Worm (Caenorhabditis elegans) whole organism, mixed stage, embryonic: ENCODE measurements around the gene cyp-33C8.

Experiments used
- blmp-1 ChIP-seq: fragments of 150-350 bp; optimal IDR thresholded peaks from 2 replicates; lab custom pipeline; 2014; ENCODE audit warnings: missing biosample characterization, missing genetic modification characterization
- drap-1 ChIP-seq: fragments of 200-800 bp; sonication (Bioruptor generic); optimal IDR thresholded peaks from 3 replicates; lab custom pipeline; 2018; ENCODE audit warnings: mild to moderate bottlenecking, missing genetic modification characterization, missing compliant biosample characterization
- elt-3 ChIP-seq: fragments of 150-350 bp; optimal IDR thresholded peaks from 2 replicates; lab custom pipeline; 2014; ENCODE audit warnings: missing biosample characterization, missing genetic modification characterization
- flh-1 ChIP-seq: fragments of 200-800 bp; sonication (Bioruptor generic); optimal IDR thresholded peaks from 2 replicates; lab custom pipeline; 2018; ENCODE audit warnings: mild to moderate bottlenecking, missing genetic modification characterization, moderate library complexity, missing compliant biosample characterization
- nhr-237 ChIP-seq: fragments of 150-350 bp; optimal IDR thresholded peaks from 2 replicates; lab custom pipeline; 2014; ENCODE audit warnings: missing biosample characterization, missing genetic modification characterization
- nhr-76 ChIP-seq: sonication (generic microtip); optimal IDR thresholded peaks from 2 replicates; lab custom pipeline; 2017; ENCODE audit warnings: missing biosample characterization, missing genetic modification characterization
- snpc-4 ChIP-seq: fragments of 150-350 bp; optimal IDR thresholded peaks from 2 replicates; lab custom pipeline; 2014; ENCODE audit warnings: missing biosample characterization, missing genetic modification characterization
- tbx-8 ChIP-seq: fragments of 200-800 bp; sonication (Bioruptor generic); optimal IDR thresholded peaks from 2 replicates; lab custom pipeline; 2018; ENCODE audit warnings: mild to moderate bottlenecking, missing genetic modification characterization, moderate library complexity, missing compliant biosample characterization
- unc-39 ChIP-seq: fragments of 150-350 bp; optimal IDR thresholded peaks from 2 replicates; lab custom pipeline; 2014; ENCODE audit warnings: missing biosample characterization, missing genetic modification characterization
- unc-62 ChIP-seq: fragments of 150-350 bp; optimal IDR thresholded peaks from 2 replicates; lab custom pipeline; 2014; ENCODE audit warnings: missing biosample characterization, missing genetic modification reagents, missing genetic modification characterization
- ztf-11 ChIP-seq: fragments of 150-350 bp; optimal IDR thresholded peaks from 2 replicates; lab custom pipeline; 2014; ENCODE audit warnings: missing biosample characterization, missing genetic modification characterization

- TF ChIP-seq flh-1 (GFP tag; lab: Kevin White, UChicago) (no peak), nhr-237 (tag; lab: Kevin White, UChicago) (no peak), blmp-1 (tag; lab: Kevin White, UChicago) (no peak), unc-39 (tag; lab: Kevin White, UChicago) (no peak), nhr-76 (no peak), drap-1 (GFP tag; lab: Kevin White, UChicago) (no peak), elt-3 (tag; lab: Kevin White, UChicago) (no peak), ztf-11 (no peak), snpc-4 (tag; lab: Kevin White, UChicago) (no peak), tbx-8 (GFP tag; lab: Kevin White, UChicago) (no peak), unc-62 (GFP tag; lab: Kevin White, UChicago) (no peak)
These were observed 2.2 kb upstream of the cyp-33C8 start, which contains the start of gene R08F11.4 for ce11 chrV:3805499-3805898.
